Worm (Caenorhabditis elegans) whole organism, L4 larva: ENCODE measurements around the gene R01H10.4.
A peak's percentile ranks its signal among the peaks of the same experiment; 100 is the strongest.

ENCODE experiments used
- aha-1 ChIP-seq: fragments of 150-350 bp; peaks from one replicate; lab custom pipeline; 2014; ENCODE audit warnings: missing biosample characterization, missing genetic modification characterization
- dpl-1 ChIP-seq: fragments of 150-350 bp; optimal IDR thresholded peaks from 2 replicates; lab custom pipeline; 2014; ENCODE audit warnings: missing biosample characterization, missing genetic modification reagents, missing genetic modification characterization
- hlh-11 ChIP-seq: fragments of 200-800 bp; sonication (Bioruptor generic); optimal IDR thresholded peaks from 2 replicates; lab custom pipeline; 2018; ENCODE audit warnings: mild to moderate bottlenecking, missing genetic modification characterization, missing compliant biosample characterization
- lin-13 ChIP-seq: fragments of 150-350 bp; optimal IDR thresholded peaks from 2 replicates; lab custom pipeline; 2014; ENCODE audit warnings: missing biosample characterization, missing genetic modification reagents, missing genetic modification characterization
- lin-15B ChIP-seq: fragments of 150-350 bp; sonication (generic microtip); optimal IDR thresholded peaks from 3 replicates; lab custom pipeline; 2014; ENCODE audit warnings: missing biosample characterization, missing genetic modification characterization
- lin-39 ChIP-seq: fragments of 150-350 bp; optimal IDR thresholded peaks from 2 replicates; lab custom pipeline; 2014; ENCODE audit warnings: missing biosample characterization, missing genetic modification reagents, missing genetic modification characterization
- lsy-2 ChIP-seq, 2 experiments: fragments of 150-350 bp in 1 of 2; sonication (generic microtip) in 1 of 2; optimal IDR thresholded peaks; 2 replicates each; lab custom pipeline; 2014 to 2017; ENCODE audit warnings: missing biosample characterization in 2 of 2, missing genetic modification characterization in 2 of 2
- mep-1 ChIP-seq: fragments of 150-350 bp; sonication (generic microtip); optimal IDR thresholded peaks from 3 replicates; lab custom pipeline; 2014; ENCODE audit warnings: missing biosample characterization, missing genetic modification characterization
- nhr-48 ChIP-seq: sonication (generic microtip); optimal IDR thresholded peaks from 2 replicates; lab custom pipeline; 2016; ENCODE audit warnings: mild to moderate bottlenecking, missing genetic modification characterization, missing compliant biosample characterization
- pha-4 ChIP-seq, 2 experiments: fragments of 150-350 bp in 1 of 2; fragments of 200-800 bp in 1 of 2; sonication (Bioruptor generic) in 1 of 2; IDR thresholded peaks in 1 of 2; optimal IDR thresholded peaks in 1 of 2; 2 replicates each; pipeline versions ENCODE4 v1.3.6 to Lab custom; 2014 to 2022; ENCODE audit warnings: missing genetic modification characterization in 2 of 2, missing genetic modification reagents in 2 of 2, missing biosample characterization in 1 of 2, missing compliant biosample characterization in 1 of 2
- rbr-2 ChIP-seq: sonication (generic microtip); optimal IDR thresholded peaks from 2 replicates; lab custom pipeline; 2016; ENCODE audit warnings: missing genotype, missing genetic modification characterization, missing compliant biosample characterization
- unc-130 ChIP-seq: sonication (generic microtip); optimal IDR thresholded peaks from 2 replicates; lab custom pipeline; 2016; ENCODE audit warnings: missing genetic modification reagents, missing genetic modification characterization, missing compliant biosample characterization
- unc-39 ChIP-seq: sonication (generic microtip); optimal IDR thresholded peaks from 2 replicates; lab custom pipeline; 2017; ENCODE audit warnings: missing biosample characterization, missing genetic modification characterization
- unc-62 ChIP-seq, 3 experiments: fragments of 150-350 bp in 1 of 3; sonication (generic microtip); optimal IDR thresholded peaks in 2 of 3; peaks in 1 of 3; 1 replicate in 1 of 3; 2 replicates in 2 of 3; lab custom pipeline; 2014 to 2017; ENCODE audit warnings: missing biosample characterization in 3 of 3, missing genetic modification characterization in 3 of 3, missing genetic modification reagents in 3 of 3, missing genotype in 1 of 3

DNA sequence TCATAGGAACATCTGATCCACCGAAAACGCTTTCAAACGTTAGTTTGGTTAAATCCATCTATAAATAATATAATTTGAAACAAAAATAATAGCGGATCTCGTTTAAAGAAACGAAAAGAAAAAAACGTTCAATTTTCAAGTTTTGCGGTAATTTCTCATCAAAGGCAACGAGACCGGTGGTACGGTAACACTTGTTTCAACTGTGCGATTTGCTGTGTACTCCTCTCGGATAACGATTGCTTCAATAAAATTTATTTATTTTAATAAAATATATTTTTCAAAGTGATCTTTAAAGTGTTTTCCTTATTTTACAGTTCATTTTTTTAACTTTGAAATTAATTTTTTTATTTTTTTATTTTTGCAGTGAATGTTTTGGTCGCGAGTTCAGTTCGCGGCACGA, 36.0 kb upstream of the R01H10.4 start, which contains the start of the genes rde-4 and cox-14:
- no peak for TF ChIP-seq hlh-11 (tag; lab: Kevin White, UChicago)
- TF ChIP-seq nhr-48: no peak
- TF ChIP-seq rbr-2 (tag; lab: Kevin White, UChicago): peak; percentile 73
- peak; percentile 89 for TF ChIP-seq mep-1
- TF ChIP-seq pha-4 (GFP tag; IDR thresholded peaks at IDR 0.05; lab: Robert Waterston, UW): no peak
- TF ChIP-seq pha-4 (tag; optimal IDR thresholded peaks at IDR 0.05; lab: Kevin White, UChicago): peak; percentile 57
- TF ChIP-seq lin-13 (GFP tag; lab: Kevin White, UChicago): peak; percentile 68
- no peak for TF ChIP-seq unc-39
- peak; percentile 96 to 100 for TF ChIP-seq lsy-2 (tag; optimal IDR thresholded peaks at IDR 0.05; lab: Kevin White, UChicago)
- peak; percentile 64 for TF ChIP-seq aha-1 (tag; lab: Kevin White, UChicago)
- TF ChIP-seq unc-62 (GFP tag; optimal IDR thresholded peaks at IDR 0.05 in 1 of 2; lab: Kevin White, UChicago): no peak
- TF ChIP-seq unc-62 (tag; optimal IDR thresholded peaks at IDR 0.05; lab: Kevin White, UChicago): no peak
- no peak for TF ChIP-seq lin-15B (tag; lab: Kevin White, UChicago)
- TF ChIP-seq dpl-1 (GFP tag; lab: Kevin White, UChicago): peak; percentile 93
- no peak for TF ChIP-seq lin-39 (tag; lab: Kevin White, UChicago)
- peak; percentile 56 for TF ChIP-seq unc-130
